Fruit fly (Drosophila melanogaster) ovary, adult (tissue): ENCODE data around the gene CG13360.

ENCODE experiments used
- CG17801 ChIP-seq: fragments of 200-800 bp; optimal IDR thresholded peaks from 2 replicates; lab custom pipeline; 2019; ENCODE audit warnings: missing biosample characterization, mild to moderate bottlenecking, missing genetic modification characterization, moderate library complexity; ENCODE audit not compliant: partially characterized antibody

The CG13360 gene

dm6 chrX:739621-740216 is 50.2 kb downstream of the CG13360 start:
- TF ChIP-seq CG17801 (GFP tag; lab: Kevin White, UChicago) = no peak
